Worm (Caenorhabditis elegans): ENCODE measurements around the gene trx-1.

ce11 chrII:7773427-7773993 lies 20.1 kb upstream of the trx-1 start:
- TF ChIP-seq nhr-237 (tag; optimal IDR thresholded peaks at IDR 0.05), result no peak
- no peak for TF ChIP-seq nhr-28 (tag; optimal IDR thresholded peaks at IDR 0.05)
- TF ChIP-seq nhr-77 (tag; optimal IDR thresholded peaks at IDR 0.05), result no peak
- TF ChIP-seq ztf-4 (tag; optimal IDR thresholded peaks at IDR 0.05), result no peak
- TF ChIP-seq unc-39 (tag; optimal IDR thresholded peaks at IDR 0.05), result no peak
- no peak for TF ChIP-seq unc-62 (GFP tag; optimal IDR thresholded peaks at IDR 0.05)

Data from whole organism, L3 larva.